Worm (Caenorhabditis elegans) whole organism, late embryonic: ENCODE results near the gene C05D12.4.

ENCODE experiments used
- C08G9.2 ChIP-seq: sonication (generic microtip); optimal IDR thresholded peaks from 2 replicates; lab custom pipeline; 2016; ENCODE audit warnings: mild to moderate bottlenecking, missing genetic modification characterization, moderate library complexity, missing compliant biosample characterization
- K02D7.2 ChIP-seq: sonication (generic microtip); optimal IDR thresholded peaks from 2 replicates; lab custom pipeline; 2017; ENCODE audit warnings: mild to moderate bottlenecking, missing genetic modification characterization, missing compliant biosample characterization
- ahr-1 ChIP-seq: sonication (generic microtip); optimal IDR thresholded peaks from 2 replicates; lab custom pipeline; 2016; ENCODE audit warnings: missing genetic modification characterization, missing compliant biosample characterization
- ceh-18 ChIP-seq: sonication (generic microtip); optimal IDR thresholded peaks from 2 replicates; lab custom pipeline; 2016; ENCODE audit warnings: missing genetic modification characterization, missing compliant biosample characterization
- ceh-19 ChIP-seq: fragments of 200-800 bp; sonication (Bioruptor generic); optimal IDR thresholded peaks from 2 replicates; lab custom pipeline; 2018; ENCODE audit warnings: mild to moderate bottlenecking, missing genetic modification characterization, missing compliant biosample characterization
- ceh-2 ChIP-seq: sonication (generic microtip); optimal IDR thresholded peaks from 2 replicates; lab custom pipeline; 2016; ENCODE audit warnings: missing genotype, missing genetic modification characterization, missing compliant biosample characterization
- ceh-22 ChIP-seq: sonication (generic microtip); optimal IDR thresholded peaks from 2 replicates; lab custom pipeline; 2017; ENCODE audit warnings: missing biosample characterization, missing genetic modification characterization
- ceh-30 ChIP-seq: fragments of 150-350 bp; optimal IDR thresholded peaks from 2 replicates; lab custom pipeline; 2014; ENCODE audit warnings: missing biosample characterization, missing genetic modification characterization
- ceh-31 ChIP-seq: sonication (generic microtip); optimal IDR thresholded peaks from 2 replicates; lab custom pipeline; 2016; ENCODE audit warnings: missing genetic modification characterization, missing compliant biosample characterization
- ceh-34 ChIP-seq: sonication (generic microtip); optimal IDR thresholded peaks from 2 replicates; lab custom pipeline; 2016; ENCODE audit warnings: mild to moderate bottlenecking, missing genetic modification characterization, missing compliant biosample characterization
- ceh-9 ChIP-seq: sonication (generic microtip); optimal IDR thresholded peaks from 2 replicates; lab custom pipeline; 2016; ENCODE audit warnings: mild to moderate bottlenecking, missing genetic modification characterization, inconsistent platforms, missing compliant biosample characterization
- che-1 ChIP-seq: sonication (generic microtip); optimal IDR thresholded peaks from 2 replicates; lab custom pipeline; 2016; ENCODE audit warnings: mild to moderate bottlenecking, missing genetic modification characterization, missing compliant biosample characterization
- dmd-4 ChIP-seq: sonication (generic microtip); optimal IDR thresholded peaks from 2 replicates; lab custom pipeline; 2016; ENCODE audit warnings: borderline replicate concordance, missing genetic modification characterization, missing compliant biosample characterization
- dve-1 ChIP-seq: sonication (generic microtip); optimal IDR thresholded peaks from 2 replicates; lab custom pipeline; 2017; ENCODE audit warnings: antibody characterized with exemption, mild to moderate bottlenecking, missing genetic modification characterization, missing compliant biosample characterization
- elt-2 ChIP-seq: sonication (generic microtip); optimal IDR thresholded peaks from 2 replicates; lab custom pipeline; 2016; ENCODE audit warnings: missing genetic modification reagents, missing genetic modification characterization, missing compliant biosample characterization
- ets-4 ChIP-seq: sonication (generic microtip); optimal IDR thresholded peaks from 2 replicates; lab custom pipeline; 2016; ENCODE audit warnings: missing genetic modification characterization, missing compliant biosample characterization
- eyg-1 ChIP-seq: sonication (generic microtip); optimal IDR thresholded peaks from 2 replicates; lab custom pipeline; 2016; ENCODE audit warnings: missing genotype, missing genetic modification characterization, missing compliant biosample characterization
- fkh-6 ChIP-seq: sonication (generic microtip); optimal IDR thresholded peaks from 2 replicates; lab custom pipeline; 2016; ENCODE audit warnings: missing genetic modification characterization, missing compliant biosample characterization
- hlh-13 ChIP-seq: fragments of 200-800 bp; sonication (Bioruptor generic); optimal IDR thresholded peaks from 2 replicates; lab custom pipeline; 2018; ENCODE audit warnings: mild to moderate bottlenecking, missing genetic modification characterization, missing compliant biosample characterization
- hlh-15 ChIP-seq: sonication (generic microtip); optimal IDR thresholded peaks from 2 replicates; lab custom pipeline; 2016; ENCODE audit warnings: missing genetic modification characterization, missing compliant biosample characterization
- hlh-30 ChIP-seq: sonication (generic microtip); optimal IDR thresholded peaks from 2 replicates; lab custom pipeline; 2017; ENCODE audit warnings: antibody characterized with exemption, missing genetic modification characterization, missing compliant biosample characterization; ENCODE audit not compliant: insufficient read depth
- hlh-6 ChIP-seq: sonication (generic microtip); optimal IDR thresholded peaks from 2 replicates; lab custom pipeline; 2016; ENCODE audit warnings: missing genotype, missing genetic modification characterization, missing compliant biosample characterization
- lin-11 ChIP-seq: fragments of 200-800 bp; sonication (Bioruptor generic); optimal IDR thresholded peaks from 2 replicates; lab custom pipeline; 2018; ENCODE audit warnings: mild to moderate bottlenecking, missing genetic modification characterization, missing compliant biosample characterization
- madf-2 ChIP-seq: sonication (generic microtip); optimal IDR thresholded peaks from 2 replicates; lab custom pipeline; 2017; ENCODE audit warnings: missing genetic modification characterization, missing compliant biosample characterization
- nfya-1 ChIP-seq: sonication (generic microtip); optimal IDR thresholded peaks from 2 replicates; lab custom pipeline; 2017; ENCODE audit warnings: missing genetic modification characterization, mild to moderate bottlenecking, missing compliant biosample characterization, antibody characterized with exemption, moderate library complexity
- nhr-11 ChIP-seq: fragments of 150-350 bp; optimal IDR thresholded peaks from 2 replicates; lab custom pipeline; 2014; ENCODE audit warnings: missing biosample characterization, missing genetic modification characterization
- npax-4 ChIP-seq: sonication (generic microtip); optimal IDR thresholded peaks from 2 replicates; lab custom pipeline; 2016; ENCODE audit warnings: missing genetic modification characterization, missing compliant biosample characterization
- pag-3 ChIP-seq: sonication (generic microtip); optimal IDR thresholded peaks from 2 replicates; lab custom pipeline; 2016; ENCODE audit warnings: missing compliant biosample characterization, missing genetic modification characterization, borderline replicate concordance
- pax-1 ChIP-seq: fragments of 150-350 bp; optimal IDR thresholded peaks from 2 replicates; lab custom pipeline; 2014; ENCODE audit warnings: missing biosample characterization, missing genetic modification characterization
- pha-2 ChIP-seq: sonication (generic microtip); optimal IDR thresholded peaks from 2 replicates; lab custom pipeline; 2017; ENCODE audit warnings: mild to moderate bottlenecking, missing genetic modification characterization, missing compliant biosample characterization
- pros-1 ChIP-seq: fragments of 150-350 bp; optimal IDR thresholded peaks from 2 replicates; lab custom pipeline; 2014; ENCODE audit warnings: missing biosample characterization, missing genetic modification reagents, missing genetic modification characterization
- ref-2 ChIP-seq: sonication (generic microtip); optimal IDR thresholded peaks from 2 replicates; lab custom pipeline; 2016; ENCODE audit warnings: missing genetic modification characterization, missing compliant biosample characterization
- ttx-3 ChIP-seq: sonication (generic microtip); optimal IDR thresholded peaks from 2 replicates; lab custom pipeline; 2016; ENCODE audit warnings: missing genetic modification reagents, missing genetic modification characterization, missing compliant biosample characterization
- unc-42 ChIP-seq: sonication (generic microtip); optimal IDR thresholded peaks from 2 replicates; lab custom pipeline; 2016; ENCODE audit warnings: missing genotype, missing genetic modification characterization, missing compliant biosample characterization

Gene C05D12.4

DNA sequence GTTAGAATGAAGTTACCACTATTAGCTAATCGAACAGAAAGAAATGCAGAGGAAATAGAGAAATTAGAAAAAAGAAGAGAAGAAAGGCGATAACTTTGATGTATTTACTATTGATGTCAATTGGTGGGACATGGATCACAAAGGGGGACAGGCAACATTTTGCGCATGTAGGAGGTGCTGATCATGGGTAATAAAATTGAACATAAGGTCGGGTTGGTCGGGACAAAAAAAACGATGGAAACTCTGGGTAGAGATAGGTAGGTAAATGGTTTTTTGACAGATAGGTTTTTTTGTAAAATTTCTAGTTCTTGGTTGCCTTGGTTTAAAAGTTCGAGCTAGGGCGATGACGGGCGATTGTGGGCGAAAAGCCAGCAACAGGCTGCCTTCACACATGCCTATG is 40.8 kb upstream of the C05D12.4 start, which contains the start of gene shn-1:
Gene shn-1, minus strand, starts transcription at position 101 of the 400 bp plus-strand sequence.
- TF ChIP-seq elt-2 (no peak), nfya-1 (tag; lab: Kevin White, UChicago) (no peak)

- no peak for TF ChIP-seq ceh-18 (tag; lab: Kevin White, UChicago)
Observed at ce11 chrII:11392390-11392789, 39.3 kb upstream of the C05D12.4 start.

- no peak for TF ChIP-seq hlh-15 (tag; lab: Kevin White, UChicago)
- TF ChIP-seq eyg-1, result peak; percentile 11
- TF ChIP-seq ceh-2, result peak; percentile 34
- no peak for TF ChIP-seq pax-1 (tag; lab: Kevin White, UChicago)
- TF ChIP-seq elt-2, result no peak
- TF ChIP-seq che-1 (tag; lab: Kevin White, UChicago), result no peak
- TF ChIP-seq lin-11 (tag; lab: Kevin White, UChicago), result no peak
- TF ChIP-seq hlh-6 (tag; lab: Kevin White, UChicago), result no peak
- peak; percentile 16 for TF ChIP-seq ceh-19 (GFP tag; lab: Kevin White, UChicago)
- peak; percentile 52 for TF ChIP-seq ceh-34 (tag; lab: Kevin White, UChicago)
- TF ChIP-seq, all 69 proteins: peak for 4
Observed at ce11 chrII:11393787-11394186, 37.9 kb upstream of the C05D12.4 start.

- no peak for TF ChIP-seq ceh-19 (GFP tag; lab: Kevin White, UChicago)
- TF ChIP-seq dmd-4 (tag; lab: Kevin White, UChicago), result no peak
- TF ChIP-seq npax-4, result no peak
- TF ChIP-seq madf-2 (tag; lab: Kevin White, UChicago), result no peak
- TF ChIP-seq C08G9.2 (tag; lab: Kevin White, UChicago), result peak; percentile 13
- TF ChIP-seq pha-2, result no peak
- no peak for TF ChIP-seq hlh-13 (GFP tag; lab: Kevin White, UChicago)
- TF ChIP-seq unc-42 (tag; lab: Kevin White, UChicago), result peak; percentile 84
Observed at ce11 chrII:11396217-11396616, 35.5 kb upstream of the C05D12.4 start.

DNA sequence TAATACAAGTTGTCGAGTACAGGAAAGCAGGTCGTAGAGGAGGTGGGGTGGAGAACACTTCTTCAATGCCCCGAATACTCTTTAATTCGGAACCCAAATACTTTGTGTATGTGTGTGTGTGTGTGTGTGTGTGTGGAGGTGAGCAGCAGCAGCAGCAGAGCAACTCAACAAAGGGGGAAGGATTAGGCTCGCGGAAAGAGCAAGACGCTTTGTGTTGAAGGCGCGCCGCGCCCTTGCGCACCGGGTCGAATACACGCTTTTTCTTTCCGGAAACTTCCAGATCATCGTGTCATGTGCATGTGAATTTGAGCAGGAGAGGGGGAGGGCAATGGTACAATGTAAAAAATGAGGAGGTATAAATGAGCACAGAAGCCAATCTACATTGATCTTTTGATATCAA is 32.9 kb upstream of the C05D12.4 start:
- peak; percentile 24 for TF ChIP-seq ref-2 (tag; lab: Kevin White, UChicago)
- peak; percentile 22 for TF ChIP-seq ceh-31 (tag; lab: Kevin White, UChicago)
- peak; percentile 14 for TF ChIP-seq dve-1 (tag; lab: Kevin White, UChicago)
- peak; percentile 64 for TF ChIP-seq ets-4 (tag; lab: Kevin White, UChicago)
- no peak for TF ChIP-seq hlh-13 (GFP tag; lab: Kevin White, UChicago)
- peak; percentile 44 for TF ChIP-seq fkh-6 (tag; lab: Kevin White, UChicago)
- TF ChIP-seq hlh-30 (tag; lab: Kevin White, UChicago), result no peak
- TF ChIP-seq ahr-1, result no peak

DNA sequence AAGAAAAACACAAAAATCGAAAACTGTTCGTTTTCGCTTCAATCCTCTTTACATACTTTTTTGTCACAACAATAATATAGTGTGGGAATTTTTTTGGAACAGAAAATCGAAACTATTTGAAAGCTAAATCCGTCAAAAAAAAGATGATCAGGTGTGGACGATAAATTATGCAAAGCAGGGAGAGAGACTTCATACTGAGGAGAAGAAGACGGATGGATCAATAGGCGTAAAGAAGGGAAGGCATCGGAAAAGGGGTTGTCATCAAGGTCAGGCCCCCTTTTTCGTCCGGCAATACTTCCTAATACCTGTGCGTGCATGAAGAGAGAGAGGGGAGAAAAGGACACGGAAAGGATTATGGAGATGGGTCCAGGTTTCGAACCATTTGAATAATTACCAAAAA is 31.3 kb upstream of the C05D12.4 start:
- TF ChIP-seq nhr-11 (tag; lab: Kevin White, UChicago) (no peak), pros-1 (tag; lab: Kevin White, UChicago) (no peak), ceh-22 (no peak), nfya-1 (tag; lab: Kevin White, UChicago) (no peak), ceh-18 (tag; lab: Kevin White, UChicago) (no peak), ttx-3 (tag; lab: Kevin White, UChicago) (no peak), pag-3 (tag; lab: Kevin White, UChicago) (no peak), K02D7.2 (no peak), npax-4 (no peak), pax-1 (tag; lab: Kevin White, UChicago) (no peak), eyg-1 (no peak), ceh-19 (GFP tag; lab: Kevin White, UChicago) (no peak), ceh-9 (tag; lab: Kevin White, UChicago) (no peak), ceh-30 (tag; lab: Kevin White, UChicago) (no peak), hlh-13 (GFP tag; lab: Kevin White, UChicago) (no peak)
